Fruit fly (Drosophila melanogaster) whole organism, prepupa: ENCODE results near the gene cold.

ENCODE experiments used
- Blimp-1 ChIP-seq: fragments of 200-800 bp; sonication (Bioruptor generic); optimal IDR thresholded peaks from 3 replicates; lab custom pipeline; 2017; ENCODE audit warnings: missing biosample characterization, missing genetic modification characterization, mild to moderate bottlenecking, moderate library complexity, missing genetic modification reagents
- CG1621 ChIP-seq: fragments of 200-800 bp; sonication (Bioruptor generic); optimal IDR thresholded peaks from 3 replicates; lab custom pipeline; 2018; ENCODE audit warnings: missing biosample characterization, mild to moderate bottlenecking, missing genetic modification characterization
- CG34406 ChIP-seq: fragments of 200-800 bp; sonication (Bioruptor generic); optimal IDR thresholded peaks from 3 replicates; lab custom pipeline; 2016; ENCODE audit warnings: missing biosample characterization, missing genetic modification characterization
- CG6792 ChIP-seq: fragments of 200-800 bp; sonication (Bioruptor generic); optimal IDR thresholded peaks from 3 replicates; lab custom pipeline; 2016; ENCODE audit warnings: missing biosample characterization, missing genetic modification characterization
- CG7368 ChIP-seq: fragments of 200-800 bp; sonication (Bioruptor generic); optimal IDR thresholded peaks from 3 replicates; lab custom pipeline; 2016; ENCODE audit warnings: missing biosample characterization, missing genetic modification characterization
- CG8119 ChIP-seq: fragments of 200-800 bp; sonication (Bioruptor generic); IDR thresholded peaks from 3 replicates; pipeline ENCODE4 v1.3.6; 2022; ENCODE audit warnings: missing biosample characterization, missing genetic modification characterization
- Gug ChIP-seq: fragments of 200-800 bp; sonication (Bioruptor generic); IDR thresholded peaks from 2 replicates; pipeline ENCODE4 v1.3.6; 2022; ENCODE audit warnings: missing biosample characterization, missing genetic modification characterization
- Hr4 ChIP-seq: fragments of 200-800 bp; sonication (Bioruptor generic); optimal IDR thresholded peaks from 3 replicates; lab custom pipeline; 2016; ENCODE audit warnings: missing biosample characterization, missing genetic modification characterization
- Lpt ChIP-seq: fragments of 200-800 bp; sonication (Bioruptor generic); optimal IDR thresholded peaks from 3 replicates; lab custom pipeline; 2016; ENCODE audit warnings: missing biosample characterization, missing genetic modification characterization
- Met ChIP-seq: fragments of 200-800 bp; sonication (Bioruptor generic); optimal IDR thresholded peaks from 3 replicates; lab custom pipeline; 2016; ENCODE audit warnings: missing biosample characterization, missing genetic modification characterization
- Sox14 ChIP-seq: fragments of 200-800 bp; sonication (Bioruptor generic); optimal IDR thresholded peaks from 3 replicates; lab custom pipeline; 2016; ENCODE audit warnings: missing biosample characterization, missing genetic modification characterization
- esn ChIP-seq: fragments of 200-800 bp; sonication (Bioruptor generic); optimal IDR thresholded peaks from 2 replicates; lab custom pipeline; 2016; ENCODE audit warnings: missing biosample characterization, mild to moderate bottlenecking, missing genetic modification characterization, moderate library complexity
- fd85E ChIP-seq: fragments of 200-800 bp; sonication (Bioruptor generic); optimal IDR thresholded peaks from 3 replicates; lab custom pipeline; 2016; ENCODE audit warnings: missing biosample characterization, missing genetic modification characterization
- pdm3 ChIP-seq: fragments of 200-800 bp; sonication (Bioruptor generic); optimal IDR thresholded peaks from 3 replicates; lab custom pipeline; 2016; ENCODE audit warnings: missing biosample characterization, missing genetic modification characterization

DNA sequence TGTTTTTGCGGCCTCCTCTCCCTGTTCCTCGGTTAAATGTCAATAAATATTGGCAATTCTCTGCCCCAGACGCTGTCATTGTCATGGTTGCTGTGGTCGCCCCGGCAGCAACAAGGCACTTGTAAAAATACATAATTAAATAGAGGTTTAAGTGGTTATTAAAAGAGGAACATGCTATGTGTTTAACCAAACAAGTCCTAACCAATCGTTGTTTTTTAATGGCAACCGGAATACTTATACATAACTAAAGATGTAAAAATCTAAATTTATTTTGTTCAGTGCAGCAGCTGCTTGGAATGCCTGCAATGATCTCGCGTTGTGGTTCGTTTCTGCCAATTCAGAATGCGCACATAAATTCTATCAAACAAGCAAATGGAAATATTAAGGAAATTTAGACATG lies 32.9 kb downstream of the cold start:
- no peak for TF ChIP-seq CG8119 (GFP tag; lab: Robert Waterston, UW)
- TF ChIP-seq Hr4 (GFP tag; lab: Kevin White, UChicago), result no peak
- no peak for TF ChIP-seq fd85E (GFP tag; lab: Kevin White, UChicago)
- TF ChIP-seq esn (GFP tag; lab: Kevin White, UChicago), result peak; percentile 36
- peak; percentile 19 for TF ChIP-seq CG1621 (tag; lab: Kevin White, UChicago)
- no peak for TF ChIP-seq CG7368
- peak; percentile 13 for TF ChIP-seq CG34406
- peak; percentile 15 for TF ChIP-seq Met
- TF ChIP-seq Gug (GFP tag; lab: Robert Waterston, UW), result no peak
- TF ChIP-seq CG6792, result peak; percentile 23
- TF ChIP-seq Lpt (GFP tag; lab: Kevin White, UChicago), result no peak
- TF ChIP-seq Blimp-1 (GFP tag; lab: Kevin White, UChicago), result no peak
- TF ChIP-seq Sox14 (GFP tag; lab: Kevin White, UChicago), result peak; percentile 31
- TF ChIP-seq pdm3 (GFP tag; lab: Kevin White, UChicago), result peak; percentile 34
